Worm (Caenorhabditis elegans) whole organism, mixed stage, embryonic: ENCODE results near the gene Y111B2A.12.
A peak's percentile ranks its signal among the peaks of the same experiment; 100 is the strongest.

Experiments
- M03D4.4 ChIP-seq: sonication (generic microtip); optimal IDR thresholded peaks from 2 replicates; lab custom pipeline; 2017; ENCODE audit warnings: mild to moderate bottlenecking, missing genetic modification characterization, missing compliant biosample characterization
- bed-3 ChIP-seq: fragments of 200-800 bp; sonication (Bioruptor generic); optimal IDR thresholded peaks from 3 replicates; lab custom pipeline; 2018; ENCODE audit warnings: mild to moderate bottlenecking, missing genetic modification characterization, moderate library complexity, missing compliant biosample characterization
- blmp-1 ChIP-seq: fragments of 150-350 bp; optimal IDR thresholded peaks from 2 replicates; lab custom pipeline; 2014; ENCODE audit warnings: missing biosample characterization, missing genetic modification characterization
- ceh-39 ChIP-seq: fragments of 150-350 bp; optimal IDR thresholded peaks from 2 replicates; lab custom pipeline; 2014; ENCODE audit warnings: missing biosample characterization, missing genetic modification characterization
- ceh-43 ChIP-seq: fragments of 200-800 bp; sonication (Bioruptor generic); optimal IDR thresholded peaks from 2 replicates; lab custom pipeline; 2018; ENCODE audit warnings: mild to moderate bottlenecking, missing genetic modification characterization, moderate library complexity, missing compliant biosample characterization
- ceh-83 ChIP-seq: fragments of 200-800 bp; sonication (Bioruptor generic); optimal IDR thresholded peaks from 2 replicates; lab custom pipeline; 2018; ENCODE audit warnings: mild to moderate bottlenecking, missing genetic modification characterization, missing compliant biosample characterization
- ces-1 ChIP-seq: fragments of 150-350 bp; optimal IDR thresholded peaks from 2 replicates; lab custom pipeline; 2014; ENCODE audit warnings: missing biosample characterization, missing genetic modification reagents, missing genetic modification characterization
- cnd-1 ChIP-seq: fragments of 200-800 bp; sonication (Bioruptor generic); optimal IDR thresholded peaks from 2 replicates; lab custom pipeline; 2018; ENCODE audit warnings: mild to moderate bottlenecking, missing genetic modification characterization, missing compliant biosample characterization
- drap-1 ChIP-seq: fragments of 200-800 bp; sonication (Bioruptor generic); optimal IDR thresholded peaks from 3 replicates; lab custom pipeline; 2018; ENCODE audit warnings: mild to moderate bottlenecking, missing genetic modification characterization, missing compliant biosample characterization
- elt-1 ChIP-seq: sonication (generic microtip); optimal IDR thresholded peaks from 2 replicates; lab custom pipeline; 2017; ENCODE audit warnings: missing genetic modification characterization, mild to moderate bottlenecking, missing compliant biosample characterization, antibody characterized with exemption, moderate library complexity, borderline replicate concordance; ENCODE audit not compliant: insufficient read depth
- elt-3 ChIP-seq: fragments of 150-350 bp; optimal IDR thresholded peaks from 2 replicates; lab custom pipeline; 2014; ENCODE audit warnings: missing biosample characterization, missing genetic modification characterization
- flh-1 ChIP-seq: fragments of 200-800 bp; sonication (Bioruptor generic); optimal IDR thresholded peaks from 2 replicates; lab custom pipeline; 2018; ENCODE audit warnings: mild to moderate bottlenecking, missing genetic modification characterization, moderate library complexity, missing compliant biosample characterization
- ham-2 ChIP-seq: fragments of 200-800 bp; sonication (Bioruptor generic); optimal IDR thresholded peaks from 2 replicates; lab custom pipeline; 2018; ENCODE audit warnings: mild to moderate bottlenecking, missing genetic modification characterization, missing compliant biosample characterization
- hlh-1 ChIP-seq: fragments of 150-350 bp; optimal IDR thresholded peaks from 2 replicates; lab custom pipeline; 2014; ENCODE audit warnings: missing biosample characterization, missing genetic modification reagents, missing genetic modification characterization
- lin-13 ChIP-seq: fragments of 150-350 bp; optimal IDR thresholded peaks from 2 replicates; lab custom pipeline; 2014; ENCODE audit warnings: missing biosample characterization, missing genetic modification characterization
- lin-32 ChIP-seq: fragments of 200-800 bp; sonication (Bioruptor generic); optimal IDR thresholded peaks from 2 replicates; lab custom pipeline; 2018; ENCODE audit warnings: mild to moderate bottlenecking, missing genetic modification characterization, missing compliant biosample characterization
- lsy-2 ChIP-seq: fragments of 150-350 bp; optimal IDR thresholded peaks from 2 replicates; lab custom pipeline; 2014; ENCODE audit warnings: missing biosample characterization, missing genetic modification characterization
- mab-5 ChIP-seq: fragments of 150-350 bp; optimal IDR thresholded peaks from 2 replicates; lab custom pipeline; 2014; ENCODE audit warnings: missing biosample characterization, missing genetic modification characterization
- mep-1 ChIP-seq: fragments of 150-350 bp; optimal IDR thresholded peaks from 2 replicates; lab custom pipeline; 2017; ENCODE audit warnings: missing biosample characterization, missing genetic modification reagents, missing genetic modification characterization, inconsistent platforms
- mls-2 ChIP-seq: sonication (generic microtip); optimal IDR thresholded peaks from 2 replicates; lab custom pipeline; 2016; ENCODE audit warnings: mild to moderate bottlenecking, missing genetic modification characterization, moderate library complexity, missing compliant biosample characterization
- nhr-12 ChIP-seq: fragments of 150-350 bp; optimal IDR thresholded peaks from 2 replicates; lab custom pipeline; 2014; ENCODE audit warnings: missing biosample characterization, missing genetic modification characterization
- nhr-2 ChIP-seq: fragments of 150-350 bp; optimal IDR thresholded peaks from 2 replicates; lab custom pipeline; 2014; ENCODE audit warnings: missing biosample characterization, missing genetic modification characterization
- nhr-237 ChIP-seq: fragments of 150-350 bp; optimal IDR thresholded peaks from 2 replicates; lab custom pipeline; 2014; ENCODE audit warnings: missing biosample characterization, missing genetic modification characterization
- nhr-28 ChIP-seq: fragments of 150-350 bp; optimal IDR thresholded peaks from 2 replicates; lab custom pipeline; 2014; ENCODE audit warnings: missing biosample characterization, missing genetic modification characterization
- nhr-76 ChIP-seq: sonication (generic microtip); optimal IDR thresholded peaks from 2 replicates; lab custom pipeline; 2017; ENCODE audit warnings: missing biosample characterization, missing genetic modification characterization
- pha-4 ChIP-seq: fragments of 150-350 bp; optimal IDR thresholded peaks from 2 replicates; lab custom pipeline; 2018; ENCODE audit warnings: missing biosample characterization, missing genetic modification reagents, missing genetic modification characterization
- sem-2 ChIP-seq: fragments of 200-800 bp; sonication (Bioruptor generic); optimal IDR thresholded peaks from 2 replicates; lab custom pipeline; 2018; ENCODE audit warnings: mild to moderate bottlenecking, missing genetic modification characterization, missing compliant biosample characterization
- snpc-4 ChIP-seq: fragments of 150-350 bp; optimal IDR thresholded peaks from 2 replicates; lab custom pipeline; 2014; ENCODE audit warnings: missing biosample characterization, missing genetic modification characterization
- sptf-1 ChIP-seq: sonication (generic microtip); optimal IDR thresholded peaks from 2 replicates; lab custom pipeline; 2017; ENCODE audit warnings: mild to moderate bottlenecking, missing genetic modification characterization, moderate library complexity, missing compliant biosample characterization
- tbx-8 ChIP-seq: fragments of 200-800 bp; sonication (Bioruptor generic); optimal IDR thresholded peaks from 2 replicates; lab custom pipeline; 2018; ENCODE audit warnings: mild to moderate bottlenecking, missing genetic modification characterization, moderate library complexity, missing compliant biosample characterization
- unc-120 ChIP-seq: sonication (generic microtip); optimal IDR thresholded peaks from 2 replicates; lab custom pipeline; 2017; ENCODE audit warnings: missing genetic modification characterization, missing compliant biosample characterization; ENCODE audit not compliant: poor library complexity, severe bottlenecking
- unc-39 ChIP-seq: fragments of 150-350 bp; optimal IDR thresholded peaks from 2 replicates; lab custom pipeline; 2014; ENCODE audit warnings: missing biosample characterization, missing genetic modification characterization
- unc-62 ChIP-seq: fragments of 150-350 bp; optimal IDR thresholded peaks from 2 replicates; lab custom pipeline; 2014; ENCODE audit warnings: missing biosample characterization, missing genetic modification reagents, missing genetic modification characterization
- zip-8 ChIP-seq: fragments of 150-350 bp; optimal IDR thresholded peaks from 2 replicates; lab custom pipeline; 2014; ENCODE audit warnings: missing biosample characterization, missing genetic modification characterization
- ztf-11 ChIP-seq: fragments of 150-350 bp; optimal IDR thresholded peaks from 2 replicates; lab custom pipeline; 2014; ENCODE audit warnings: missing biosample characterization, missing genetic modification characterization

Y111B2A.12 gene

ce11 chrIII:12615859-12616439 lies 6.9 kb downstream of the Y111B2A.12 start:
- TF ChIP-seq tbx-8 (GFP tag; lab: Kevin White, UChicago) = peak; percentile 24
- peak; percentile 65 for TF ChIP-seq ceh-43
- no peak for TF ChIP-seq elt-1 (tag; lab: Kevin White, UChicago)
- no peak for TF ChIP-seq ham-2
- no peak for TF ChIP-seq ceh-39 (tag; lab: Kevin White, UChicago)
- peak; percentile 73 for TF ChIP-seq ces-1
- TF ChIP-seq cnd-1 (tag; lab: Kevin White, UChicago) = peak; percentile 67
- TF ChIP-seq sptf-1 (tag; lab: Kevin White, UChicago) = peak; percentile 34
- TF ChIP-seq, all 35 proteins: peak for 5

ce11 chrIII:12616990-12617393 lies 7.9 kb downstream of the Y111B2A.12 start:
- TF ChIP-seq nhr-12 (tag; lab: Kevin White, UChicago) (no peak), nhr-76 (tag; lab: Kevin White, UChicago) (no peak), snpc-4 (tag; lab: Kevin White, UChicago) (no peak), lsy-2 (no peak), nhr-237 (tag; lab: Kevin White, UChicago) (peak; percentile 9), ceh-43 (no peak), elt-3 (tag; lab: Kevin White, UChicago) (no peak), cnd-1 (tag; lab: Kevin White, UChicago) (no peak), ceh-83 (GFP tag; lab: Kevin White, UChicago) (no peak), nhr-28 (tag; lab: Kevin White, UChicago) (no peak), ces-1 (no peak), sem-2 (no peak), lin-32 (GFP tag; lab: Kevin White, UChicago) (no peak), unc-62 (GFP tag; lab: Kevin White, UChicago) (peak; percentile 77), bed-3 (GFP tag; lab: Kevin White, UChicago) (no peak), nhr-2 (tag; lab: Kevin White, UChicago) (peak; percentile 56), sptf-1 (tag; lab: Kevin White, UChicago) (no peak), ztf-11 (no peak), ham-2 (peak; percentile 73), elt-1 (tag; lab: Kevin White, UChicago) (peak; percentile 85), unc-120 (tag; lab: Kevin White, UChicago) (no peak), drap-1 (GFP tag; lab: Kevin White, UChicago) (no peak), ceh-39 (tag; lab: Kevin White, UChicago) (no peak), unc-39 (no peak), lin-13 (tag; lab: Kevin White, UChicago) (no peak), hlh-1 (no peak), mls-2 (tag; lab: Kevin White, UChicago) (no peak), mab-5 (tag; lab: Kevin White, UChicago) (no peak), flh-1 (GFP tag; lab: Kevin White, UChicago) (no peak), M03D4.4 (tag; lab: Kevin White, UChicago) (no peak), mep-1 (tag; lab: Kevin White, UChicago) (peak; percentile 18), zip-8 (tag; lab: Kevin White, UChicago) (no peak), blmp-1 (tag; lab: Kevin White, UChicago) (no peak), tbx-8 (GFP tag; lab: Kevin White, UChicago) (peak; percentile 6), pha-4 (peak; percentile 72)

- TF ChIP-seq unc-120 (tag; lab: Kevin White, UChicago) = no peak
- no peak for TF ChIP-seq nhr-2 (tag; lab: Kevin White, UChicago)
- no peak for TF ChIP-seq zip-8 (tag; lab: Kevin White, UChicago)
- TF ChIP-seq drap-1 (GFP tag; lab: Kevin White, UChicago) = no peak
- no peak for TF ChIP-seq lin-32 (GFP tag; lab: Kevin White, UChicago)
- TF ChIP-seq blmp-1 (tag; lab: Kevin White, UChicago) = no peak
- TF ChIP-seq ceh-83 (GFP tag; lab: Kevin White, UChicago) = no peak
- TF ChIP-seq tbx-8 (GFP tag; lab: Kevin White, UChicago) = no peak
- TF ChIP-seq mls-2 (tag; lab: Kevin White, UChicago) = no peak
- TF ChIP-seq mep-1 (tag; lab: Kevin White, UChicago) = no peak
- TF ChIP-seq bed-3 (GFP tag; lab: Kevin White, UChicago) = no peak
- no peak for TF ChIP-seq elt-1 (tag; lab: Kevin White, UChicago)
- TF ChIP-seq hlh-1 = no peak
- TF ChIP-seq unc-39 = no peak
- TF ChIP-seq sptf-1 (tag; lab: Kevin White, UChicago) = no peak
- TF ChIP-seq, all 35 proteins: peak for 0
Observed at ce11 chrIII:12624466-12624865, 15.4 kb downstream of the Y111B2A.12 start, which contains the start of gene gtf-2A2. Gene gtf-2A2 (plus strand): TSS chrIII:12624766.
